Worm (Caenorhabditis elegans) whole organism, L4 larva: ENCODE measurements around the gene ccd-5.

Experiments used
- F10B5.3 ChIP-seq: sonication (generic microtip); optimal IDR thresholded peaks from 2 replicates; lab custom pipeline; 2016; ENCODE audit warnings: mild to moderate bottlenecking, missing genetic modification characterization, missing compliant biosample characterization
- F37D6.2 ChIP-seq: sonication (generic microtip); optimal IDR thresholded peaks from 2 replicates; lab custom pipeline; 2016; ENCODE audit warnings: mild to moderate bottlenecking, missing genetic modification characterization, missing compliant biosample characterization
- R02D3.7 ChIP-seq: fragments of 150-350 bp; sonication (generic microtip); optimal IDR thresholded peaks from 3 replicates; lab custom pipeline; 2014; ENCODE audit warnings: missing biosample characterization, missing genetic modification characterization
- T20F7.1 ChIP-seq: fragments of 200-800 bp; sonication (Bioruptor generic); optimal IDR thresholded peaks from 2 replicates; lab custom pipeline; 2018; ENCODE audit warnings: mild to moderate bottlenecking, missing genetic modification characterization, missing compliant biosample characterization
- aha-1 ChIP-seq: fragments of 150-350 bp; peaks from one replicate; lab custom pipeline; 2014; ENCODE audit warnings: missing biosample characterization, missing genetic modification characterization
- ama-1 ChIP-seq: fragments of 150-350 bp; optimal IDR thresholded peaks from 2 replicates; lab custom pipeline; 2014; ENCODE audit warnings: inconsistent platforms, mixed read lengths
- attf-4 ChIP-seq: sonication (generic microtip); optimal IDR thresholded peaks from 3 replicates; lab custom pipeline; 2017; ENCODE audit warnings: missing biosample characterization, missing genetic modification characterization
- ceh-28 ChIP-seq: fragments of 150-350 bp; optimal IDR thresholded peaks from 2 replicates; lab custom pipeline; 2014; ENCODE audit warnings: missing biosample characterization, missing genetic modification reagents, missing genetic modification characterization
- ceh-82 ChIP-seq: sonication (generic microtip); optimal IDR thresholded peaks from 2 replicates; lab custom pipeline; 2017; ENCODE audit warnings: missing biosample characterization, missing genetic modification characterization
- cey-2 ChIP-seq: sonication (generic microtip); optimal IDR thresholded peaks from 3 replicates; lab custom pipeline; 2017; ENCODE audit warnings: missing genetic modification characterization, mild to moderate bottlenecking, missing compliant biosample characterization, antibody characterized with exemption, borderline replicate concordance; ENCODE audit not compliant: insufficient read depth
- ctbp-1 ChIP-seq: fragments of 200-800 bp; sonication (Bioruptor generic); IDR thresholded peaks from 2 replicates; pipeline ENCODE4 v1.3.6; 2022; ENCODE audit warnings: missing genetic modification reagents, missing genetic modification characterization, missing compliant biosample characterization
- daf-12 ChIP-seq: fragments of 150-350 bp; optimal IDR thresholded peaks from 2 replicates; lab custom pipeline; 2014; ENCODE audit warnings: missing biosample characterization, missing genetic modification reagents, missing genetic modification characterization
- daf-16 ChIP-seq, 3 experiments: sonication (generic microtip); optimal IDR thresholded peaks; 2 replicates each; lab custom pipeline; 2016 to 2017; ENCODE audit warnings: missing genetic modification characterization in 3 of 3, missing genetic modification reagents in 3 of 3, mild to moderate bottlenecking in 2 of 3, missing compliant biosample characterization in 2 of 3, missing biosample characterization in 1 of 3, moderate library complexity in 1 of 3
- daf-8 ChIP-seq: fragments of 200-800 bp; sonication (Bioruptor generic); IDR thresholded peaks from 2 replicates; pipeline ENCODE4 v1.3.6; 2022; ENCODE audit warnings: missing genetic modification characterization, missing compliant biosample characterization
- dmd-6 ChIP-seq: fragments of 200-800 bp; sonication (Bioruptor generic); IDR thresholded peaks from 2 replicates; pipeline ENCODE4 v1.3.6; 2022; ENCODE audit warnings: missing genetic modification reagents, missing genetic modification characterization, missing compliant biosample characterization
- egl-43 ChIP-seq: fragments of 200-800 bp; sonication (Bioruptor generic); IDR thresholded peaks from 2 replicates; pipeline ENCODE4 v1.3.6; 2022; ENCODE audit warnings: missing genetic modification reagents, missing genetic modification characterization, missing compliant biosample characterization
- fkh-10 ChIP-seq: fragments of 150-350 bp; optimal IDR thresholded peaks from 2 replicates; lab custom pipeline; 2014; ENCODE audit warnings: missing biosample characterization, missing genetic modification reagents, missing genetic modification characterization
- fos-1 ChIP-seq: fragments of 150-350 bp; optimal IDR thresholded peaks from 2 replicates; lab custom pipeline; 2014; ENCODE audit warnings: missing biosample characterization, missing genetic modification characterization
- hif-1 ChIP-seq, 2 experiments: sonication (generic microtip); optimal IDR thresholded peaks; 2 replicates each; lab custom pipeline; 2016 to 2017; ENCODE audit warnings: missing compliant biosample characterization in 2 of 2, missing genetic modification characterization in 2 of 2, missing genetic modification reagents in 2 of 2, missing genotype in 2 of 2, mild to moderate bottlenecking in 1 of 2
- hlh-30 ChIP-seq: sonication (generic microtip); optimal IDR thresholded peaks from 2 replicates; lab custom pipeline; 2017; ENCODE audit warnings: antibody characterized with exemption, mild to moderate bottlenecking, missing genetic modification characterization, missing compliant biosample characterization; ENCODE audit not compliant: insufficient read depth
- hmg-1.1 ChIP-seq: fragments of 200-800 bp; sonication (Bioruptor generic); IDR thresholded peaks from 2 replicates; pipeline ENCODE4 v1.3.6; 2022; ENCODE audit warnings: missing genetic modification reagents, missing genetic modification characterization, missing compliant biosample characterization
- lin-1 ChIP-seq: fragments of 200-800 bp; sonication (Bioruptor generic); IDR thresholded peaks from 2 replicates; pipeline ENCODE4 v1.3.6; 2022; ENCODE audit warnings: missing genetic modification reagents, missing genetic modification characterization, missing compliant biosample characterization
- lin-15B ChIP-seq: fragments of 150-350 bp; sonication (generic microtip); optimal IDR thresholded peaks from 3 replicates; lab custom pipeline; 2014; ENCODE audit warnings: missing biosample characterization, missing genetic modification characterization
- lin-29 ChIP-seq: fragments of 200-800 bp; sonication (Bioruptor generic); IDR thresholded peaks from 2 replicates; pipeline ENCODE4 v1.3.6; 2022; ENCODE audit warnings: missing genetic modification reagents, missing genetic modification characterization, missing compliant biosample characterization
- lin-38 ChIP-seq: fragments of 200-800 bp; sonication (Bioruptor generic); IDR thresholded peaks from 2 replicates; pipeline ENCODE4 v1.3.6; 2022; ENCODE audit warnings: missing genetic modification reagents, missing genetic modification characterization, missing compliant biosample characterization
- madf-9 ChIP-seq: fragments of 200-800 bp; sonication (Bioruptor generic); conservative IDR thresholded peaks from 2 replicates; pipeline ENCODE4 v1.3.6; 2022; ENCODE audit warnings: missing genetic modification reagents, missing genetic modification characterization, missing compliant biosample characterization
- mep-1 ChIP-seq: fragments of 150-350 bp; sonication (generic microtip); optimal IDR thresholded peaks from 3 replicates; lab custom pipeline; 2014; ENCODE audit warnings: missing biosample characterization, missing genetic modification characterization
- mes-2 ChIP-seq: sonication (generic microtip); optimal IDR thresholded peaks from 2 replicates; lab custom pipeline; 2016; ENCODE audit warnings: missing genotype, mild to moderate bottlenecking, missing genetic modification characterization, missing compliant biosample characterization; ENCODE audit not compliant: poor library complexity, severe bottlenecking
- mxl-3 ChIP-seq: fragments of 200-800 bp; sonication (Bioruptor generic); optimal IDR thresholded peaks from 2 replicates; lab custom pipeline; 2018; ENCODE audit warnings: mild to moderate bottlenecking, missing genetic modification characterization, missing compliant biosample characterization
- nhr-10 ChIP-seq: fragments of 150-350 bp; optimal IDR thresholded peaks from 2 replicates; lab custom pipeline; 2014; ENCODE audit warnings: missing biosample characterization, missing genetic modification characterization
- nhr-11 ChIP-seq: fragments of 150-350 bp; optimal IDR thresholded peaks from 2 replicates; lab custom pipeline; 2014; ENCODE audit warnings: missing biosample characterization, missing genetic modification characterization
- nhr-111 ChIP-seq: fragments of 200-800 bp; sonication (Bioruptor generic); optimal IDR thresholded peaks from 2 replicates; lab custom pipeline; 2018; ENCODE audit warnings: mild to moderate bottlenecking, missing genetic modification characterization, missing compliant biosample characterization
- nhr-237 ChIP-seq: sonication (generic microtip); optimal IDR thresholded peaks from 2 replicates; lab custom pipeline; 2017; ENCODE audit warnings: missing biosample characterization, missing genetic modification characterization
- nhr-25 ChIP-seq: sonication (generic microtip); optimal IDR thresholded peaks from 2 replicates; lab custom pipeline; 2017; ENCODE audit warnings: missing genetic modification characterization, mild to moderate bottlenecking, missing compliant biosample characterization, antibody characterized with exemption, moderate library complexity, borderline replicate concordance; ENCODE audit not compliant: insufficient read depth
- nhr-28 ChIP-seq: fragments of 150-350 bp; optimal IDR thresholded peaks from 2 replicates; lab custom pipeline; 2014; ENCODE audit warnings: missing biosample characterization, missing genetic modification characterization
- nhr-41 ChIP-seq: fragments of 200-800 bp; sonication (Bioruptor generic); IDR thresholded peaks from 2 replicates; pipeline ENCODE4 v1.3.6; 2022; ENCODE audit warnings: missing genetic modification reagents, missing genetic modification characterization, missing compliant biosample characterization
- nhr-42 ChIP-seq: fragments of 200-800 bp; sonication (Bioruptor generic); IDR thresholded peaks from 2 replicates; pipeline ENCODE4 v1.3.6; 2022; ENCODE audit warnings: missing genetic modification characterization, missing compliant biosample characterization
- nhr-77 ChIP-seq: fragments of 150-350 bp; optimal IDR thresholded peaks from 2 replicates; lab custom pipeline; 2014; ENCODE audit warnings: missing biosample characterization, missing genetic modification characterization
- php-3 ChIP-seq: fragments of 200-800 bp; sonication (Bioruptor generic); IDR thresholded peaks from 2 replicates; pipeline ENCODE4 v1.3.6; 2022; ENCODE audit warnings: missing genetic modification reagents, missing genetic modification characterization, missing compliant biosample characterization
- pqm-1 ChIP-seq: sonication (generic microtip); optimal IDR thresholded peaks from 2 replicates; lab custom pipeline; 2017; ENCODE audit warnings: missing biosample characterization, missing genetic modification characterization
- saeg-2 ChIP-seq: fragments of 200-800 bp; sonication (Bioruptor generic); IDR thresholded peaks from 2 replicates; pipeline ENCODE4 v1.3.6; 2022; ENCODE audit warnings: missing genetic modification reagents, missing genetic modification characterization, missing compliant biosample characterization
- spr-1 ChIP-seq: sonication (generic microtip); optimal IDR thresholded peaks from 2 replicates; lab custom pipeline; 2016; ENCODE audit warnings: mild to moderate bottlenecking, missing genetic modification characterization, missing compliant biosample characterization
- unc-130 ChIP-seq: sonication (generic microtip); optimal IDR thresholded peaks from 2 replicates; lab custom pipeline; 2016; ENCODE audit warnings: missing genetic modification reagents, missing genetic modification characterization, missing compliant biosample characterization
- unc-62 ChIP-seq, 3 experiments: fragments of 150-350 bp in 1 of 3; sonication (generic microtip); optimal IDR thresholded peaks in 2 of 3; peaks in 1 of 3; 1 replicate in 1 of 3; 2 replicates in 2 of 3; lab custom pipeline; 2014 to 2017; ENCODE audit warnings: missing biosample characterization in 3 of 3, missing genetic modification characterization in 3 of 3, missing genetic modification reagents in 3 of 3, missing genotype in 1 of 3
- vab-7 ChIP-seq: fragments of 200-800 bp; sonication (Bioruptor generic); IDR thresholded peaks from 2 replicates; pipeline ENCODE4 v1.3.6; 2022; ENCODE audit warnings: missing genetic modification reagents, missing genetic modification characterization, missing compliant biosample characterization
- zfp-2 ChIP-seq: sonication (generic microtip); optimal IDR thresholded peaks from 2 replicates; lab custom pipeline; 2016; ENCODE audit warnings: mild to moderate bottlenecking, missing genetic modification characterization, missing compliant biosample characterization

Gene ccd-5

DNA sequence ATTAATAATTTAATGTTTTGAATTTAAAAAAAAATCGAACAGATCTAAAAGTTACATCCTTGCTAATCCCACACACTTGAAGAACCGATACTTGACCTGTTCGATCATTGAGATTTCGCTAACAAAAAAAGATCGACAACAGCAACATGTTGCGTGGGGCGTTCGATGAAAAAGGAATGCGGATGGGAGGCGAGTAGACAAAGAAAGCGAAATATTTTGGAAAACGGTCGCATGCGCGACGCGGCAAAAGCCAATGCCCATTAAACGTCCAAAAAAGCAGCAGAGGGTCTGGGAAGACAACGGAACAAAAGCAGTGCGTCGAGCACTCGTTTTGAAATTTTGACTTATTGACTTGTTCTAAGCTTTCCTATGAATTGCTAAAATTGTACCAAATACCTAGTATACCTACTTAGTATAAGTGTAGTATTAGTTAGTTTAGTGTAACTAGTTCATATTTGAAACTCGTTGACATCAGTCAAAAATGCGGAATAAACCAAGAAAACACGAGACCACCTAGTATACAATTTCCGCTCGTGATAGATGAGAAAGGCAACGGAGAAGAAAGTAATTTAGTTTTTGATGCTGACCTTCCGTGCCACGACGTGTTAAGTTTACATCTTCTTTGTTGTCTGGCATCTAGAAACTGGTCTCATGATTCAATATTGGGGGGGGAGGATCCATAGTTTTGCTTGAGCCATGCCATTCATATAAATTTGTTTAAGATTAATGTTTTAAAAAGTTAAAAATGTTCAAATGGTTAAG is 9.6 kb upstream of the ccd-5 start:
- TF ChIP-seq nhr-11 (tag; lab: Kevin White, UChicago), result peak; percentile 6
- no peak for TF ChIP-seq ama-1 (lab: Kevin White, UChicago)
- TF ChIP-seq aha-1 (tag; lab: Kevin White, UChicago), result peak; percentile 90
- 0 out of 2 replicates have a peak, but pooled peaks have one; percentile 29 for TF ChIP-seq hmg-1.1 (GFP tag; lab: Robert Waterston, UW)
- peak in 1 of 2 experiments; percentile 92 for TF ChIP-seq unc-62 (GFP tag; optimal IDR thresholded peaks at IDR 0.05 in 1 of 2; lab: Kevin White, UChicago)
- no peak for TF ChIP-seq unc-62 (tag; optimal IDR thresholded peaks at IDR 0.05; lab: Kevin White, UChicago)
- no peak for TF ChIP-seq lin-1 (GFP tag; lab: Robert Waterston, UW)
- TF ChIP-seq nhr-28 (tag; lab: Kevin White, UChicago), result peak; percentile 9
- TF ChIP-seq hlh-30 (tag; lab: Kevin White, UChicago), result peak; percentile 79

DNA sequence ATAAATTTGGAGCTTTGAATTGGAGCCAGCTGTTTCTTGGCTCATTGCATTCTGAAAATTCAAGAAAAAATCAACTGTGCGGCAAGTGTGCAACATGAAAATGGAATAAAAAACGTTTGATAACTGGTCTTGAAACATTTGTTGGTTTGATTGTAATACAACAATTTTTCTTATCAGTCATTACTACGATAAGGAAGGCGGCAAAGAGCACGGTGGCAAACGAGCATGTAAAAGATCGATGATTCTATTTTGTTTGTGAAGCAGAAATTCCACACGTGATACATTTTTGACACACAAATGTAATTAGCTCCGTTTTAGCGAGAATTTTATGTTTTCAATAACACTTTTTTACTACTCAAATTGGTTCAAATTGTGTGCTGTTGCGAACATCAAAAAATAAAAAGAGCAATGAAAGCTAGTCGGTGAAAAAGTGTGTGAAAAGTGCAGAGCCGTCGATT is 8.1 kb upstream of the ccd-5 start, which contains the start of gene H01M10.1:
Gene H01M10.1 (minus strand): TSS at position 51 of the 458 bp plus-strand sequence.
- TF ChIP-seq fkh-10 (no peak), zfp-2 (tag; lab: Kevin White, UChicago) (no peak), cey-2 (tag; lab: Kevin White, UChicago) (no peak), T20F7.1 (GFP tag; lab: Kevin White, UChicago) (no peak), ceh-82 (tag; lab: Kevin White, UChicago) (no peak), daf-8 (GFP tag; lab: Robert Waterston, UW) (no peak), nhr-41 (GFP tag; lab: Robert Waterston, UW) (no peak), unc-130 (GFP tag; lab: Kevin White, UChicago) (no peak), daf-12 (tag; lab: Kevin White, UChicago) (no peak), lin-29 (GFP tag; lab: Robert Waterston, UW) (no peak), nhr-77 (tag; lab: Kevin White, UChicago) (peak; percentile 73), ceh-28 (tag; lab: Kevin White, UChicago) (no peak), dmd-6 (GFP tag; lab: Robert Waterston, UW) (peak; percentile 61), nhr-25 (tag; lab: Kevin White, UChicago) (no peak), vab-7 (GFP tag; lab: Robert Waterston, UW) (no peak), madf-9 (no peak), mxl-3 (GFP tag; lab: Kevin White, UChicago) (peak; percentile 14), nhr-237 (tag; lab: Kevin White, UChicago) (no peak), spr-1 (tag; lab: Kevin White, UChicago) (no peak), F10B5.3 (no peak), attf-4 (tag; lab: Kevin White, UChicago) (no peak), hmg-1.1 (GFP tag; lab: Robert Waterston, UW) (no peak), mep-1 (tag; lab: Kevin White, UChicago) (peak; percentile 29), nhr-42 (GFP tag; lab: Robert Waterston, UW) (no peak), ctbp-1 (GFP tag; lab: Robert Waterston, UW) (no peak), lin-38 (no peak), aha-1 (tag; lab: Kevin White, UChicago) (no peak), lin-15B (tag; lab: Kevin White, UChicago) (no peak), R02D3.7 (tag; lab: Kevin White, UChicago) (no peak), nhr-10 (tag; lab: Kevin White, UChicago) (no peak), daf-16 (GFP tag; optimal IDR thresholded peaks at IDR 0.05; lab: Kevin White, UChicago) (no peak), daf-16 (tag; optimal IDR thresholded peaks at IDR 0.05; lab: Kevin White, UChicago) (peak; percentile 96), lin-1 (GFP tag; lab: Robert Waterston, UW) (no peak), fos-1 (tag; lab: Kevin White, UChicago) (no peak), php-3 (GFP tag; lab: Robert Waterston, UW) (peak; percentile 83), saeg-2 (GFP tag; lab: Robert Waterston, UW) (no peak), nhr-111 (GFP tag; lab: Kevin White, UChicago) (no peak), pqm-1 (tag; lab: Kevin White, UChicago) (peak; percentile 75), F37D6.2 (tag; lab: Kevin White, UChicago) (no peak), hif-1 (tag; optimal IDR thresholded peaks at IDR 0.05; lab: Kevin White, UChicago) (no peak), egl-43 (GFP tag; lab: Robert Waterston, UW) (no peak), mes-2 (tag; lab: Kevin White, UChicago) (peak; percentile 40)
